Worm (Caenorhabditis elegans) whole organism, L4 larva: ENCODE data around the gene str-206.

ENCODE experiments used
- D1046.2 ChIP-seq: fragments of 200-800 bp; sonication (Bioruptor generic); IDR thresholded peaks from 2 replicates; pipeline ENCODE4 v1.3.6; 2022; ENCODE audit warnings: missing genetic modification characterization, missing compliant biosample characterization
- F10B5.3 ChIP-seq: sonication (generic microtip); optimal IDR thresholded peaks from 2 replicates; lab custom pipeline; 2016; ENCODE audit warnings: mild to moderate bottlenecking, missing genetic modification characterization, missing compliant biosample characterization
- F26F4.8 ChIP-seq: fragments of 200-800 bp; sonication (Bioruptor generic); conservative IDR thresholded peaks from 2 replicates; pipeline ENCODE4 v1.3.6; 2022; ENCODE audit warnings: missing genetic modification characterization, missing compliant biosample characterization
- F37D6.2 ChIP-seq: sonication (generic microtip); optimal IDR thresholded peaks from 2 replicates; lab custom pipeline; 2016; ENCODE audit warnings: mild to moderate bottlenecking, missing genetic modification characterization, missing compliant biosample characterization
- F49E8.2 ChIP-seq: sonication (generic microtip); optimal IDR thresholded peaks from 2 replicates; lab custom pipeline; 2016; ENCODE audit warnings: missing compliant biosample characterization, mild to moderate bottlenecking, missing genetic modification characterization, borderline replicate concordance
- R02D3.7 ChIP-seq: fragments of 150-350 bp; sonication (generic microtip); optimal IDR thresholded peaks from 3 replicates; lab custom pipeline; 2014; ENCODE audit warnings: missing biosample characterization, missing genetic modification characterization
- T26A8.4 ChIP-seq: fragments of 200-800 bp; sonication (Bioruptor generic); IDR thresholded peaks from 2 replicates; pipeline ENCODE4 v1.3.6; 2022; ENCODE audit warnings: missing genetic modification characterization, missing compliant biosample characterization
- Y48G9A.11 ChIP-seq: fragments of 200-800 bp; sonication (Bioruptor generic); IDR thresholded peaks from 2 replicates; pipeline ENCODE4 v1.3.6; 2022; ENCODE audit warnings: missing genetic modification reagents, missing genetic modification characterization, missing compliant biosample characterization
- Y5F2A.4 ChIP-seq: fragments of 200-800 bp; sonication (Bioruptor generic); optimal IDR thresholded peaks from 2 replicates; lab custom pipeline; 2018; ENCODE audit warnings: mild to moderate bottlenecking, missing genetic modification characterization, missing compliant biosample characterization
- Y75B8A.6 ChIP-seq: fragments of 200-800 bp; sonication (Bioruptor generic); IDR thresholded peaks from 2 replicates; pipeline ENCODE4 v1.3.6; 2022; ENCODE audit warnings: missing genetic modification reagents, missing genetic modification characterization, missing compliant biosample characterization
- aha-1 ChIP-seq: fragments of 150-350 bp; peaks from one replicate; lab custom pipeline; 2014; ENCODE audit warnings: missing biosample characterization, missing genetic modification characterization
- arid-1 ChIP-seq: fragments of 200-800 bp; sonication (Bioruptor generic); conservative IDR thresholded peaks from 2 replicates; pipeline ENCODE4 v1.3.6; 2022; ENCODE audit warnings: missing genetic modification reagents, missing genetic modification characterization, missing compliant biosample characterization
- ceh-28 ChIP-seq: fragments of 150-350 bp; optimal IDR thresholded peaks from 2 replicates; lab custom pipeline; 2014; ENCODE audit warnings: missing biosample characterization, missing genetic modification reagents, missing genetic modification characterization
- ceh-32 ChIP-seq: sonication (generic microtip); optimal IDR thresholded peaks from 2 replicates; lab custom pipeline; 2016; ENCODE audit warnings: mild to moderate bottlenecking, missing genetic modification characterization, missing compliant biosample characterization; ENCODE audit not compliant: poor library complexity
- ceh-44 ChIP-seq: fragments of 200-800 bp; sonication (Bioruptor generic); IDR thresholded peaks from 2 replicates; pipeline ENCODE4 v1.3.6; 2022; ENCODE audit warnings: missing genetic modification reagents, missing genetic modification characterization, missing compliant biosample characterization
- ceh-82 ChIP-seq: sonication (generic microtip); optimal IDR thresholded peaks from 2 replicates; lab custom pipeline; 2017; ENCODE audit warnings: missing biosample characterization, missing genetic modification characterization
- daf-12 ChIP-seq: fragments of 150-350 bp; optimal IDR thresholded peaks from 2 replicates; lab custom pipeline; 2014; ENCODE audit warnings: missing biosample characterization, missing genetic modification reagents, missing genetic modification characterization
- daf-16 ChIP-seq, 3 experiments: sonication (generic microtip); optimal IDR thresholded peaks; 2 replicates each; lab custom pipeline; 2016 to 2017; ENCODE audit warnings: missing genetic modification characterization in 3 of 3, missing genetic modification reagents in 3 of 3, mild to moderate bottlenecking in 2 of 3, missing compliant biosample characterization in 2 of 3, missing biosample characterization in 1 of 3, moderate library complexity in 1 of 3
- daf-19 ChIP-seq: fragments of 200-800 bp; sonication (Bioruptor generic); conservative IDR thresholded peaks from 2 replicates; pipeline ENCODE4 v1.3.6; 2022; ENCODE audit warnings: missing genetic modification characterization, missing compliant biosample characterization
- dmd-8 ChIP-seq: fragments of 200-800 bp; sonication (Bioruptor generic); IDR thresholded peaks from 2 replicates; pipeline ENCODE4 v1.3.6; 2022; ENCODE audit warnings: missing genetic modification characterization, missing compliant biosample characterization
- duxl-1 ChIP-seq: sonication (generic microtip); optimal IDR thresholded peaks from 2 replicates; lab custom pipeline; 2016; ENCODE audit warnings: mild to moderate bottlenecking, missing genetic modification characterization, moderate library complexity, missing compliant biosample characterization; ENCODE audit not compliant: poor library complexity
- dve-1 ChIP-seq: sonication (generic microtip); optimal IDR thresholded peaks from 2 replicates; lab custom pipeline; 2017; ENCODE audit warnings: antibody characterized with exemption, mild to moderate bottlenecking, missing genetic modification characterization, missing compliant biosample characterization; ENCODE audit not compliant: insufficient read depth
- hlh-11 ChIP-seq: fragments of 200-800 bp; sonication (Bioruptor generic); optimal IDR thresholded peaks from 2 replicates; lab custom pipeline; 2018; ENCODE audit warnings: mild to moderate bottlenecking, missing genetic modification characterization, missing compliant biosample characterization
- hmg-1.1 ChIP-seq: fragments of 200-800 bp; sonication (Bioruptor generic); IDR thresholded peaks from 2 replicates; pipeline ENCODE4 v1.3.6; 2022; ENCODE audit warnings: missing genetic modification reagents, missing genetic modification characterization, missing compliant biosample characterization
- jun-1 ChIP-seq: fragments of 150-350 bp; optimal IDR thresholded peaks from 2 replicates; lab custom pipeline; 2014; ENCODE audit warnings: missing biosample characterization, missing genetic modification reagents, missing genetic modification characterization
- lim-7 ChIP-seq: fragments of 200-800 bp; sonication (Bioruptor generic); IDR thresholded peaks from 2 replicates; pipeline ENCODE4 v1.3.6; 2022; ENCODE audit warnings: missing genetic modification characterization, missing compliant biosample characterization
- lin-29 ChIP-seq: fragments of 200-800 bp; sonication (Bioruptor generic); IDR thresholded peaks from 2 replicates; pipeline ENCODE4 v1.3.6; 2022; ENCODE audit warnings: missing genetic modification reagents, missing genetic modification characterization, missing compliant biosample characterization
- lin-39 ChIP-seq: fragments of 150-350 bp; optimal IDR thresholded peaks from 2 replicates; lab custom pipeline; 2014; ENCODE audit warnings: missing biosample characterization, missing genetic modification reagents, missing genetic modification characterization
- lir-3 ChIP-seq: sonication (generic microtip); optimal IDR thresholded peaks from 2 replicates; lab custom pipeline; 2016; ENCODE audit warnings: mild to moderate bottlenecking, missing genetic modification characterization, missing compliant biosample characterization
- lsy-2 ChIP-seq, 2 experiments: fragments of 150-350 bp in 1 of 2; sonication (generic microtip) in 1 of 2; optimal IDR thresholded peaks; 2 replicates each; lab custom pipeline; 2014 to 2017; ENCODE audit warnings: missing biosample characterization in 2 of 2, missing genetic modification characterization in 2 of 2
- madf-5 ChIP-seq, 2 experiments: fragments of 200-800 bp; sonication (Bioruptor generic); IDR thresholded peaks; 2 replicates each; pipeline ENCODE4 v1.3.6; 2022; ENCODE audit warnings: missing compliant biosample characterization in 2 of 2, missing genetic modification characterization in 2 of 2
- mep-1 ChIP-seq: fragments of 150-350 bp; sonication (generic microtip); optimal IDR thresholded peaks from 3 replicates; lab custom pipeline; 2014; ENCODE audit warnings: missing biosample characterization, missing genetic modification characterization
- mes-2 ChIP-seq: sonication (generic microtip); optimal IDR thresholded peaks from 2 replicates; lab custom pipeline; 2016; ENCODE audit warnings: missing genotype, mild to moderate bottlenecking, missing genetic modification characterization, missing compliant biosample characterization; ENCODE audit not compliant: poor library complexity, severe bottlenecking
- mxl-2 ChIP-seq: fragments of 200-800 bp; sonication (Bioruptor generic); conservative IDR thresholded peaks from 2 replicates; pipeline ENCODE4 v1.3.6; 2022; ENCODE audit warnings: missing genetic modification reagents, missing genetic modification characterization, missing compliant biosample characterization
- mxl-3 ChIP-seq: fragments of 200-800 bp; sonication (Bioruptor generic); optimal IDR thresholded peaks from 2 replicates; lab custom pipeline; 2018; ENCODE audit warnings: mild to moderate bottlenecking, missing genetic modification characterization, missing compliant biosample characterization
- nhr-10 ChIP-seq: fragments of 150-350 bp; optimal IDR thresholded peaks from 2 replicates; lab custom pipeline; 2014; ENCODE audit warnings: missing biosample characterization, missing genetic modification characterization
- nhr-102 ChIP-seq: sonication (generic microtip); optimal IDR thresholded peaks from 2 replicates; lab custom pipeline; 2016; ENCODE audit warnings: mild to moderate bottlenecking, missing genetic modification characterization, moderate library complexity, missing compliant biosample characterization
- nhr-11 ChIP-seq: fragments of 150-350 bp; optimal IDR thresholded peaks from 2 replicates; lab custom pipeline; 2014; ENCODE audit warnings: missing biosample characterization, missing genetic modification characterization
- nhr-237 ChIP-seq: sonication (generic microtip); optimal IDR thresholded peaks from 2 replicates; lab custom pipeline; 2017; ENCODE audit warnings: missing biosample characterization, missing genetic modification characterization
- nhr-28 ChIP-seq: fragments of 150-350 bp; optimal IDR thresholded peaks from 2 replicates; lab custom pipeline; 2014; ENCODE audit warnings: missing biosample characterization, missing genetic modification characterization
- nhr-42 ChIP-seq: fragments of 200-800 bp; sonication (Bioruptor generic); IDR thresholded peaks from 2 replicates; pipeline ENCODE4 v1.3.6; 2022; ENCODE audit warnings: missing genetic modification characterization, missing compliant biosample characterization
- nhr-6 ChIP-seq: fragments of 150-350 bp; optimal IDR thresholded peaks from 2 replicates; lab custom pipeline; 2014; ENCODE audit warnings: missing biosample characterization, missing genetic modification characterization
- nhr-77 ChIP-seq: fragments of 150-350 bp; optimal IDR thresholded peaks from 2 replicates; lab custom pipeline; 2014; ENCODE audit warnings: missing biosample characterization, missing genetic modification characterization
- rbr-2 ChIP-seq: sonication (generic microtip); optimal IDR thresholded peaks from 2 replicates; lab custom pipeline; 2016; ENCODE audit warnings: missing genotype, missing genetic modification characterization, missing compliant biosample characterization
- saeg-2 ChIP-seq: fragments of 200-800 bp; sonication (Bioruptor generic); IDR thresholded peaks from 2 replicates; pipeline ENCODE4 v1.3.6; 2022; ENCODE audit warnings: missing genetic modification reagents, missing genetic modification characterization, missing compliant biosample characterization
- sdz-12 ChIP-seq: fragments of 200-800 bp; sonication (Bioruptor generic); optimal IDR thresholded peaks from 2 replicates; lab custom pipeline; 2018; ENCODE audit warnings: mild to moderate bottlenecking, missing genetic modification characterization, missing compliant biosample characterization
- spr-1 ChIP-seq: sonication (generic microtip); optimal IDR thresholded peaks from 2 replicates; lab custom pipeline; 2016; ENCODE audit warnings: mild to moderate bottlenecking, missing genetic modification characterization, missing compliant biosample characterization
- unc-39 ChIP-seq: sonication (generic microtip); optimal IDR thresholded peaks from 2 replicates; lab custom pipeline; 2017; ENCODE audit warnings: missing biosample characterization, missing genetic modification characterization
- zfp-2 ChIP-seq: sonication (generic microtip); optimal IDR thresholded peaks from 2 replicates; lab custom pipeline; 2016; ENCODE audit warnings: mild to moderate bottlenecking, missing genetic modification characterization, missing compliant biosample characterization
- zfp-3 ChIP-seq: fragments of 200-800 bp; sonication (Bioruptor generic); conservative IDR thresholded peaks from 2 replicates; pipeline ENCODE4 v1.3.6; 2022; ENCODE audit warnings: missing genetic modification reagents, missing genetic modification characterization, missing compliant biosample characterization
- zip-2 ChIP-seq: fragments of 150-350 bp; optimal IDR thresholded peaks from 2 replicates; lab custom pipeline; 2014; ENCODE audit warnings: missing biosample characterization, missing genetic modification characterization
- ztf-7 ChIP-seq: fragments of 150-350 bp; optimal IDR thresholded peaks from 2 replicates; lab custom pipeline; 2014; ENCODE audit warnings: missing biosample characterization, missing genetic modification characterization

Gene str-206

DNA sequence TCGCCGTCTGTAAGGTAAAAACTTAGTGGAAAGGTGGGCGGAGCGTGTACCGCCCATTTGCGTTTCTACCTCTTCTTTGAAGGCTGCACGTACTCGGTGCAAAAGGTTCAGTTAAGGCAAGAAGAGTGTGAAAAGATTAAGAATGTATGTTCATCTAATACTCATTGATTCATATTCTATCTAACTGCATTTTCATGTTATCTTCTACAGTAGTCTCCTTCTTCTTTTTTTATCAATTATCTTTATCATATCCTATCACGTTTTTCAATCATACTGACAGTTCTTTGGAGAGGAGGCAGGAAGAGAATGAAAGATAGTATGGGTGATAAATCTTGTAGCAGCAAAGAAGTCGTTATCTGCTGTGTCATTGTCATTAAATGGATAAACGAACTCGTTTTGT is 29.5 kb downstream of the str-206 start (continued):
- TF ChIP-seq duxl-1 (tag; lab: Kevin White, UChicago) (no peak), daf-19 (GFP tag; lab: Robert Waterston, UW) (no peak), ceh-32 (no peak), arid-1 (no peak), zip-2 (tag; lab: Kevin White, UChicago) (no peak), mxl-2 (GFP tag; lab: Robert Waterston, UW) (no peak), nhr-10 (tag; lab: Kevin White, UChicago) (peak; percentile 29), zfp-2 (tag; lab: Kevin White, UChicago) (no peak), F49E8.2 (no peak), dmd-8 (no peak), nhr-77 (tag; lab: Kevin White, UChicago) (no peak), R02D3.7 (no peak), nhr-28 (tag; lab: Kevin White, UChicago) (peak; percentile 86), mep-1 (tag; lab: Kevin White, UChicago) (peak; percentile 33), lsy-2 (tag; optimal IDR thresholded peaks at IDR 0.05; lab: Kevin White, UChicago) (peak in 1 of 2 experiments; percentile 75), saeg-2 (GFP tag; lab: Robert Waterston, UW) (0 out of 2 replicates have a peak, but pooled peaks have one; percentile 15), nhr-11 (tag; lab: Kevin White, UChicago) (no peak), mes-2 (tag; lab: Kevin White, UChicago) (peak; percentile 39), lin-29 (GFP tag; lab: Robert Waterston, UW) (no peak), lir-3 (tag; lab: Kevin White, UChicago) (no peak), aha-1 (tag; lab: Kevin White, UChicago) (peak; percentile 100), madf-5 (GFP tag; IDR thresholded peaks at IDR 0.05; lab: Robert Waterston, UW) (no peak), D1046.2 (no peak), ztf-7 (tag; lab: Kevin White, UChicago) (no peak), lin-39 (tag; lab: Kevin White, UChicago) (no peak), Y75B8A.6 (GFP tag; lab: Robert Waterston, UW) (no peak), lim-7 (no peak), nhr-237 (tag; lab: Kevin White, UChicago) (no peak), dve-1 (tag; lab: Kevin White, UChicago) (peak; percentile 91), mxl-3 (peak; percentile 78), daf-16 (GFP tag; optimal IDR thresholded peaks at IDR 0.05; lab: Kevin White, UChicago) (no peak), daf-16 (tag; optimal IDR thresholded peaks at IDR 0.05; lab: Kevin White, UChicago) (peak; percentile 7), F10B5.3 (tag; lab: Kevin White, UChicago) (no peak), nhr-102 (tag; lab: Kevin White, UChicago) (peak; percentile 4), ceh-82 (tag; lab: Kevin White, UChicago) (no peak), sdz-12 (GFP tag; lab: Kevin White, UChicago) (no peak), zfp-3 (GFP tag; lab: Robert Waterston, UW) (no peak), rbr-2 (tag; lab: Kevin White, UChicago) (no peak), daf-12 (tag; lab: Kevin White, UChicago) (no peak), nhr-6 (tag; lab: Kevin White, UChicago) (no peak), hlh-11 (tag; lab: Kevin White, UChicago) (peak; percentile 88), T26A8.4 (GFP tag; lab: Robert Waterston, UW) (no peak), spr-1 (tag; lab: Kevin White, UChicago) (peak; percentile 20), Y5F2A.4 (GFP tag; lab: Kevin White, UChicago) (no peak), nhr-42 (no peak), Y48G9A.11 (GFP tag; lab: Robert Waterston, UW) (no peak), F26F4.8 (no peak), ceh-28 (tag; lab: Kevin White, UChicago) (no peak), hmg-1.1 (GFP tag; lab: Robert Waterston, UW) (no peak), jun-1 (tag; lab: Kevin White, UChicago) (no peak), unc-39 (tag; lab: Kevin White, UChicago) (no peak), F37D6.2 (tag; lab: Kevin White, UChicago) (no peak), ceh-44 (GFP tag; lab: Robert Waterston, UW) (no peak)
